Fruit fly (Drosophila melanogaster) whole organism, pupa: ENCODE measurements around the gene CG32199.

Source experiments
- CG12605 ChIP-seq: fragments of 200-800 bp; sonication (Bioruptor generic); IDR thresholded peaks from 2 replicates; pipeline ENCODE4 v1.3.6; 2022; ENCODE audit warnings: missing biosample characterization, missing genetic modification characterization
- CG14655 ChIP-seq: fragments of 200-800 bp; sonication (Bioruptor generic); optimal IDR thresholded peaks from 3 replicates; lab custom pipeline; 2017; ENCODE audit warnings: mild to moderate bottlenecking, missing biosample characterization, missing genetic modification reagents, missing genetic modification characterization
- CG9948 ChIP-seq: fragments of 200-800 bp; sonication (Bioruptor generic); optimal IDR thresholded peaks from 2 replicates; lab custom pipeline; 2018; ENCODE audit warnings: missing biosample characterization, mild to moderate bottlenecking, missing genetic modification characterization, moderate library complexity
- D1 ChIP-seq: fragments of 200-800 bp; sonication (Bioruptor generic); optimal IDR thresholded peaks from 2 replicates; lab custom pipeline; 2018; ENCODE audit warnings: missing biosample characterization, mild to moderate bottlenecking, missing genetic modification characterization, moderate library complexity
- Pif1A ChIP-seq: fragments of 200-800 bp; sonication (Bioruptor generic); optimal IDR thresholded peaks from 3 replicates; lab custom pipeline; 2016; ENCODE audit warnings: missing biosample characterization, missing genetic modification characterization
- Pif1B ChIP-seq: fragments of 200-800 bp; sonication (Bioruptor generic); optimal IDR thresholded peaks from 3 replicates; lab custom pipeline; 2016; ENCODE audit warnings: missing biosample characterization, missing genetic modification characterization
- Snoo ChIP-seq: fragments of 200-800 bp; sonication (Bioruptor generic); optimal IDR thresholded peaks from 3 replicates; lab custom pipeline; 2017; ENCODE audit warnings: missing biosample characterization, mild to moderate bottlenecking, missing genetic modification characterization, inconsistent platforms

- TF ChIP-seq CG9948 (tag; lab: Kevin White, UChicago) = no peak
- no peak for TF ChIP-seq CG14655 (GFP tag; lab: Kevin White, UChicago)
- TF ChIP-seq Snoo (tag; lab: Kevin White, UChicago) = no peak
- no peak for TF ChIP-seq CG12605 (GFP tag; lab: Robert Waterston, UW)
- TF ChIP-seq Pif1A (GFP tag; lab: Kevin White, UChicago) = no peak
- no peak for TF ChIP-seq D1
- no peak for TF ChIP-seq Pif1B
These were observed 25.1 kb downstream of the CG32199 start for dm6 chr3L:18636782-18637181.
